Worm (Caenorhabditis elegans): ENCODE results near the gene nlp-49.

Gene nlp-49

ce11 chrX:5904603-5905081 is at the start of gene nlp-49:
Gene nlp-49 (plus strand): TSS chrX:5904653.
- TF ChIP-seq ets-7 (tag; optimal IDR thresholded peaks at IDR 0.05): no peak

ce11 chrX:5859161-5859560 is 45.3 kb upstream of the nlp-49 start:
- TF ChIP-seq sea-1 (GFP tag; conservative IDR thresholded peaks at IDR 0.05): no peak
- no peak for TF ChIP-seq tbx-11 (GFP tag; IDR thresholded peaks at IDR 0.05)
- TF ChIP-seq hnd-1 (tag; optimal IDR thresholded peaks at IDR 0.05): no peak
- no peak for TF ChIP-seq ama-1 (optimal IDR thresholded peaks at IDR 0.05)
- TF ChIP-seq hmg-4 (GFP tag; optimal IDR thresholded peaks at IDR 0.05): no peak
- no peak for TF ChIP-seq scrt-1 (GFP tag; IDR thresholded peaks at IDR 0.05)
- no peak for TF ChIP-seq tbx-37 (GFP tag; conservative IDR thresholded peaks at IDR 0.05)
- TF ChIP-seq hmbx-1 (tag; optimal IDR thresholded peaks at IDR 0.05): no peak

- TF ChIP-seq flt-1 (GFP tag; IDR thresholded peaks at IDR 0.05) (no peak), F13C5.2 (tag; optimal IDR thresholded peaks at IDR 0.05) (no peak), tbx-11 (GFP tag; IDR thresholded peaks at IDR 0.05) (no peak), ets-7 (tag; optimal IDR thresholded peaks at IDR 0.05) (no peak)
Measured at ce11 chrX:5862408-5862807, 42.0 kb upstream of the nlp-49 start, which contains the start of gene ctbp-1. Gene ctbp-1 (plus strand): TSS chrX:5862708.

- no peak for TF ChIP-seq F13C5.2 (tag; optimal IDR thresholded peaks at IDR 0.05)
- no peak for TF ChIP-seq ceh-13 (GFP tag; optimal IDR thresholded peaks at IDR 0.05)
- no peak for TF ChIP-seq ceh-36 (tag; optimal IDR thresholded peaks at IDR 0.05)
- TF ChIP-seq flt-1 (GFP tag; IDR thresholded peaks at IDR 0.05): no peak
- TF ChIP-seq scrt-1 (GFP tag; IDR thresholded peaks at IDR 0.05): no peak
- TF ChIP-seq sea-1 (GFP tag; conservative IDR thresholded peaks at IDR 0.05): no peak
- no peak for TF ChIP-seq hmbx-1 (tag; optimal IDR thresholded peaks at IDR 0.05)
- TF ChIP-seq B0310.2 (tag; optimal IDR thresholded peaks at IDR 0.05): no peak
- no peak for TF ChIP-seq tbx-11 (GFP tag; IDR thresholded peaks at IDR 0.05)
- no peak for TF ChIP-seq aly-1 (tag; optimal IDR thresholded peaks at IDR 0.05)
- no peak for TF ChIP-seq ama-1 (optimal IDR thresholded peaks at IDR 0.05)
- TF ChIP-seq hmg-4 (GFP tag; optimal IDR thresholded peaks at IDR 0.05): no peak
- TF ChIP-seq tbx-37 (GFP tag; conservative IDR thresholded peaks at IDR 0.05): no peak
Measured at ce11 chrX:5868030-5868429, 36.4 kb upstream of the nlp-49 start.

ce11 chrX:5869603-5870002 is 34.9 kb upstream of the nlp-49 start:
- TF ChIP-seq hmg-4 (GFP tag; optimal IDR thresholded peaks at IDR 0.05): no peak
- no peak for TF ChIP-seq ceh-13 (GFP tag; optimal IDR thresholded peaks at IDR 0.05)
- no peak for TF ChIP-seq F13C5.2 (tag; optimal IDR thresholded peaks at IDR 0.05)
- no peak for TF ChIP-seq hmbx-1 (tag; optimal IDR thresholded peaks at IDR 0.05)
- TF ChIP-seq tbx-37 (GFP tag; conservative IDR thresholded peaks at IDR 0.05): no peak
- no peak for TF ChIP-seq aly-1 (tag; optimal IDR thresholded peaks at IDR 0.05)
- TF ChIP-seq ets-7 (tag; optimal IDR thresholded peaks at IDR 0.05): no peak
- no peak for TF ChIP-seq pes-1 (GFP tag; IDR thresholded peaks at IDR 0.05)
- TF ChIP-seq tra-4 (tag; optimal IDR thresholded peaks at IDR 0.05): no peak
- TF ChIP-seq tbx-11 (GFP tag; IDR thresholded peaks at IDR 0.05): no peak
- TF ChIP-seq hnd-1 (tag; optimal IDR thresholded peaks at IDR 0.05): no peak
- no peak for TF ChIP-seq ama-1 (optimal IDR thresholded peaks at IDR 0.05)
- TF ChIP-seq flt-1 (GFP tag; IDR thresholded peaks at IDR 0.05): no peak
- TF ChIP-seq ceh-36 (tag; optimal IDR thresholded peaks at IDR 0.05): no peak
- TF ChIP-seq sea-1 (GFP tag; conservative IDR thresholded peaks at IDR 0.05): no peak
- TF ChIP-seq scrt-1 (GFP tag; IDR thresholded peaks at IDR 0.05): no peak

ce11 chrX:5872153-5872552 is 32.3 kb upstream of the nlp-49 start:
- TF ChIP-seq tra-4 (tag; optimal IDR thresholded peaks at IDR 0.05): no peak
- no peak for TF ChIP-seq sea-1 (GFP tag; conservative IDR thresholded peaks at IDR 0.05)
- TF ChIP-seq flt-1 (GFP tag; IDR thresholded peaks at IDR 0.05): no peak
- no peak for TF ChIP-seq tbx-11 (GFP tag; IDR thresholded peaks at IDR 0.05)
- no peak for TF ChIP-seq hmg-4 (GFP tag; optimal IDR thresholded peaks at IDR 0.05)
- no peak for TF ChIP-seq hnd-1 (tag; optimal IDR thresholded peaks at IDR 0.05)
- no peak for TF ChIP-seq pes-1 (GFP tag; IDR thresholded peaks at IDR 0.05)
- TF ChIP-seq ceh-36 (tag; optimal IDR thresholded peaks at IDR 0.05): no peak
- TF ChIP-seq hmbx-1 (tag; optimal IDR thresholded peaks at IDR 0.05): no peak
- TF ChIP-seq ets-7 (tag; optimal IDR thresholded peaks at IDR 0.05): no peak
- no peak for TF ChIP-seq ama-1 (optimal IDR thresholded peaks at IDR 0.05)
- TF ChIP-seq aly-1 (tag; optimal IDR thresholded peaks at IDR 0.05): no peak
- TF ChIP-seq ceh-13 (GFP tag; optimal IDR thresholded peaks at IDR 0.05): no peak
- no peak for TF ChIP-seq B0310.2 (tag; optimal IDR thresholded peaks at IDR 0.05)

DNA sequence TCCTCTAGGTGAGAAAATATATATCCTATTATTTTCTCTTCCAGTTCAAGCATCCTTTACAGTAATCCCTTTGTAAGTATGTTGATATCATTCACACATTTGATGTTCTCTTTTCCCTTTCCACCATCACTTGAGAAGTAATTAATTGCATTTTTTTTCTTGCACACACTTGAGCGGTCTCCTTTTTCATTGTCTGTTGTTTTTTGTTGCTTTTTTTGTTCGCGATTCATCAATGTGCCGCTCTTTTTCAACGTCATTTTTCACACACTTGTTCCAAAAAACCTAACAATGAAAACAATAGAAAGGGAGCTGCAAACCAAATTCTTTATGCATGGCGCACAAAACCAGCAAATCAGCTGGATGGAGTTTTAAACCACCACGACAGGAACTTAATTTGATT is 28.9 kb upstream of the nlp-49 start, which contains the start of gene F49E10.4:
Gene F49E10.4 (plus strand): TSS at position 301 of the 400 bp plus-strand sequence.
- TF ChIP-seq hnd-1 (tag; optimal IDR thresholded peaks at IDR 0.05) (no peak), flt-1 (GFP tag; IDR thresholded peaks at IDR 0.05) (no peak), tbx-37 (GFP tag; conservative IDR thresholded peaks at IDR 0.05) (no peak), tra-4 (tag; optimal IDR thresholded peaks at IDR 0.05) (no peak), hmg-4 (GFP tag; optimal IDR thresholded peaks at IDR 0.05) (no peak), B0310.2 (tag; optimal IDR thresholded peaks at IDR 0.05) (no peak), tbx-11 (GFP tag; IDR thresholded peaks at IDR 0.05) (no peak), F13C5.2 (tag; optimal IDR thresholded peaks at IDR 0.05) (no peak), sea-1 (GFP tag; conservative IDR thresholded peaks at IDR 0.05) (no peak), hmbx-1 (tag; optimal IDR thresholded peaks at IDR 0.05) (no peak), aly-1 (tag; optimal IDR thresholded peaks at IDR 0.05) (no peak), ama-1 (optimal IDR thresholded peaks at IDR 0.05) (no peak), pes-1 (GFP tag; IDR thresholded peaks at IDR 0.05) (no peak), scrt-1 (GFP tag; IDR thresholded peaks at IDR 0.05) (no peak), ceh-36 (tag; optimal IDR thresholded peaks at IDR 0.05) (no peak), ets-7 (tag; optimal IDR thresholded peaks at IDR 0.05) (no peak)

DNA sequence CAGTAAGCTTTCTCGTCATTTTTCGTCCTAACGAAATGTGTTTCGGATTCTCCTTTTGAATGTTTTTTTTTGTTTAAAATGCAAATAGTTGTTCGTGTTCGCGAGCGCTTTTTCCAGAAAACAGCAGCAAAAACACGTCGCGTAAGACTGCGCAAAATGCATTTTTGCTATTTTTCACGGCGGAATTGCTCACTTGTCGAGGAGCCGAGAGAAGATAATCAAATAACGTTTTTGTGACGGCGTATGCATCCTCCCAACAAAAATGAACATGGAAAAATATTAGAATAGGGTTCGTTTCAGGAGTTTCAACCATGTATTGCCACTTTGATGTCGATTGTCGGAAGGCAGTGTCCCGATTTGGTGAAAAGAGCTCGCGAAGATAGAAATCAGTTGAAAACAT is 27.4 kb upstream of the nlp-49 start:
- no peak for TF ChIP-seq B0310.2 (tag; optimal IDR thresholded peaks at IDR 0.05)
- TF ChIP-seq tbx-37 (GFP tag; conservative IDR thresholded peaks at IDR 0.05): no peak
- no peak for TF ChIP-seq pes-1 (GFP tag; IDR thresholded peaks at IDR 0.05)
- no peak for TF ChIP-seq tbx-11 (GFP tag; IDR thresholded peaks at IDR 0.05)
- TF ChIP-seq ceh-36 (tag; optimal IDR thresholded peaks at IDR 0.05): no peak
- TF ChIP-seq F13C5.2 (tag; optimal IDR thresholded peaks at IDR 0.05): no peak
- no peak for TF ChIP-seq sea-1 (GFP tag; conservative IDR thresholded peaks at IDR 0.05)
- TF ChIP-seq hmbx-1 (tag; optimal IDR thresholded peaks at IDR 0.05): no peak
- no peak for TF ChIP-seq hmg-4 (GFP tag; optimal IDR thresholded peaks at IDR 0.05)
- TF ChIP-seq ceh-13 (GFP tag; optimal IDR thresholded peaks at IDR 0.05): no peak
- TF ChIP-seq aly-1 (tag; optimal IDR thresholded peaks at IDR 0.05): no peak
- TF ChIP-seq ets-7 (tag; optimal IDR thresholded peaks at IDR 0.05): no peak
- TF ChIP-seq ama-1 (optimal IDR thresholded peaks at IDR 0.05): no peak

Measured in whole organism, early embryonic.